Worm (Caenorhabditis elegans): ENCODE results near the gene srh-184.

DNA sequence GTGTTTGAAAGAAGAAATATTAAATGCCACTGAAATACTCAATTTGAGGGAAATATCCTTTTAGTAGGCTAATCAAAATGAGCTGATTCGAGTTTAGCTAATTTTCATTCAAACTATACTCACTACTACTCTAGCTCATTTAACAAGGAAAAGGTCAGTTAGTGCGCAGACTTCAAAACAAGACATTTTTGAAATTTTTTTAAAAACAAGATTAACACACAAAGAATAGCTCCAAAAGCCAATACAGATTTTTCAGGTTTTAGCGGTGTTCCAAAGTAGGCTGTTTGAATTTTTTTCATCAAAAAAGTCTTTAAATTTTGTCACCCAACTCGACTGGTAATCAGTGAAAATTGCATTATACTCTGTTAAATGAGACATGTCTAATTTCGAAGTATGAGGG, 37.2 kb downstream of the srh-184 start:
- TF ChIP-seq ces-1 (GFP tag; optimal IDR thresholded peaks at IDR 0.05) = no peak
- TF ChIP-seq sptf-1 (tag; optimal IDR thresholded peaks at IDR 0.05) = no peak
- TF ChIP-seq nhr-76 (tag; optimal IDR thresholded peaks at IDR 0.05) = no peak
- TF ChIP-seq ztf-11 (tag; optimal IDR thresholded peaks at IDR 0.05) = no peak
- no peak for TF ChIP-seq nhr-28 (tag; optimal IDR thresholded peaks at IDR 0.05)
- TF ChIP-seq nhr-237 (tag; optimal IDR thresholded peaks at IDR 0.05) = no peak
- TF ChIP-seq elt-1 (tag; optimal IDR thresholded peaks at IDR 0.05; ENCODE audit: borderline replicate concordance, insufficient read depth) = no peak
- TF ChIP-seq unc-62 (GFP tag; optimal IDR thresholded peaks at IDR 0.05) = no peak
- no peak for TF ChIP-seq elt-3 (tag; optimal IDR thresholded peaks at IDR 0.05)
- TF ChIP-seq snpc-4 (tag; optimal IDR thresholded peaks at IDR 0.05) = no peak

All from whole organism, mixed stage, embryonic.